Fruit fly (Drosophila melanogaster) whole organism, embryonic: ENCODE results near the gene MEP-1.

Experiments used
- BEAF-32 ChIP-seq: fragments of 200-800 bp; sonication (Bioruptor generic); optimal IDR thresholded peaks from 3 replicates; lab custom pipeline; 2017; ENCODE audit warnings: missing biosample characterization, missing genetic modification characterization, mild to moderate bottlenecking, moderate library complexity, missing genetic modification reagents
- CG10147 ChIP-seq: fragments of 200-800 bp; sonication (Bioruptor generic); optimal IDR thresholded peaks from 2 replicates; lab custom pipeline; 2019; ENCODE audit warnings: missing biosample characterization, mild to moderate bottlenecking, missing genetic modification characterization, moderate library complexity
- CG11398 ChIP-seq: fragments of 200-800 bp; sonication (Bioruptor generic); optimal IDR thresholded peaks from 2 replicates; lab custom pipeline; 2016; ENCODE audit warnings: missing biosample characterization, missing genetic modification characterization
- CG12071 ChIP-seq: fragments of 200-800 bp; sonication (Bioruptor generic); optimal IDR thresholded peaks from 3 replicates; lab custom pipeline; 2018; ENCODE audit warnings: missing biosample characterization, mild to moderate bottlenecking, missing genetic modification characterization
- CG13894 ChIP-seq: fragments of 200-800 bp; sonication (Bioruptor generic); optimal IDR thresholded peaks from 3 replicates; lab custom pipeline; 2018; ENCODE audit warnings: missing biosample characterization, mild to moderate bottlenecking, missing genetic modification characterization, moderate library complexity
- CG14014 ChIP-seq: fragments of 200-800 bp; sonication (Bioruptor generic); IDR thresholded peaks from 2 replicates; pipeline ENCODE4 v1.3.6; 2022; ENCODE audit warnings: missing biosample characterization, missing genetic modification characterization
- CG17186 ChIP-seq: fragments of 200-800 bp; sonication (Bioruptor generic); optimal IDR thresholded peaks from 3 replicates; lab custom pipeline; 2017; ENCODE audit warnings: missing biosample characterization, missing genetic modification reagents, missing genetic modification characterization
- CG18764 ChIP-seq: fragments of 200-800 bp; sonication (Bioruptor generic); optimal IDR thresholded peaks from 3 replicates; lab custom pipeline; 2016; ENCODE audit warnings: missing biosample characterization, missing genetic modification characterization
- CG2120 ChIP-seq: fragments of 200-800 bp; sonication (Bioruptor generic); optimal IDR thresholded peaks from 3 replicates; lab custom pipeline; 2016; ENCODE audit warnings: missing biosample characterization, missing genetic modification characterization
- CG3065 ChIP-seq: fragments of 200-800 bp; sonication (Bioruptor generic); optimal IDR thresholded peaks from 2 replicates; lab custom pipeline; 2016; ENCODE audit warnings: missing biosample characterization, missing genetic modification characterization
- CG4328 ChIP-seq: fragments of 200-800 bp; sonication (Bioruptor generic); optimal IDR thresholded peaks from 3 replicates; lab custom pipeline; 2017; ENCODE audit warnings: missing biosample characterization, missing genetic modification reagents, missing genetic modification characterization
- CG43689 ChIP-seq: fragments of 200-800 bp; sonication (Bioruptor generic); IDR thresholded peaks from 2 replicates; pipeline ENCODE4 v1.3.6; 2022; ENCODE audit warnings: missing biosample characterization, missing genetic modification characterization
- CG4424 ChIP-seq: fragments of 200-800 bp; sonication (Bioruptor generic); optimal IDR thresholded peaks from 3 replicates; lab custom pipeline; 2016; ENCODE audit warnings: missing biosample characterization, missing genetic modification characterization
- CG7987 ChIP-seq: fragments of 200-800 bp; sonication (Bioruptor generic); optimal IDR thresholded peaks from 2 replicates; lab custom pipeline; 2018; ENCODE audit warnings: missing biosample characterization, mild to moderate bottlenecking, missing genetic modification characterization, moderate library complexity
- CG8290 ChIP-seq, 3 experiments: fragments of 200-800 bp; sonication (Bioruptor generic); optimal IDR thresholded peaks; 2 replicates each; lab custom pipeline; 2016 to 2019; ENCODE audit warnings: missing biosample characterization in 3 of 3, missing genetic modification characterization in 3 of 3, mild to moderate bottlenecking in 2 of 3, moderate library complexity in 1 of 3
- CG9727 ChIP-seq: fragments of 200-800 bp; sonication (Bioruptor generic); optimal IDR thresholded peaks from 3 replicates; lab custom pipeline; 2017; ENCODE audit warnings: missing biosample characterization, mild to moderate bottlenecking, missing genetic modification characterization
- Dbx ChIP-seq: fragments of 200-800 bp; sonication (Bioruptor generic); IDR thresholded peaks from 3 replicates; pipeline ENCODE4 v1.3.6; 2022; ENCODE audit warnings: missing biosample characterization, missing genetic modification characterization
- Doc3 ChIP-seq: fragments of 200-800 bp; sonication (Bioruptor generic); IDR thresholded peaks from 3 replicates; pipeline ENCODE4 v1.3.6; 2022; ENCODE audit warnings: missing biosample characterization, missing genetic modification characterization; ENCODE audit not compliant: partially characterized antibody
- HHEX ChIP-seq: fragments of 200-800 bp; sonication (Bioruptor generic); optimal IDR thresholded peaks from 3 replicates; lab custom pipeline; 2017; ENCODE audit warnings: missing biosample characterization, mild to moderate bottlenecking, missing genetic modification characterization, missing genetic modification reagents
- HLH4C ChIP-seq: fragments of 200-800 bp; sonication (Bioruptor generic); IDR thresholded peaks from 3 replicates; pipeline ENCODE4 v1.3.6; 2022; ENCODE audit warnings: missing biosample characterization, missing genetic modification characterization; ENCODE audit not compliant: partially characterized antibody
- HLH54F ChIP-seq: fragments of 200-800 bp; sonication (Bioruptor generic); optimal IDR thresholded peaks from 3 replicates; lab custom pipeline; 2016; ENCODE audit warnings: missing biosample characterization, missing genetic modification characterization
- Lpt ChIP-seq: fragments of >200 bp; optimal IDR thresholded peaks from 2 replicates; lab custom pipeline; 2018; ENCODE audit warnings: missing biosample characterization, missing genetic modification characterization
- MESR4 ChIP-seq: fragments of 200-800 bp; sonication (Bioruptor generic); optimal IDR thresholded peaks from 2 replicates; lab custom pipeline; 2018; ENCODE audit warnings: missing biosample characterization, mild to moderate bottlenecking, missing genetic modification characterization, moderate library complexity
- MTF-1 ChIP-seq: fragments of 200-800 bp; sonication (Bioruptor generic); optimal IDR thresholded peaks from 2 replicates; lab custom pipeline; 2018; ENCODE audit warnings: missing biosample characterization, mild to moderate bottlenecking, missing genetic modification characterization, borderline replicate concordance
- Oaz ChIP-seq: fragments of 200-800 bp; sonication (Bioruptor generic); IDR thresholded peaks from 2 replicates; pipeline ENCODE4 v1.3.6; 2022; ENCODE audit warnings: missing biosample characterization, missing genetic modification characterization
- Pdp1 ChIP-seq, 2 experiments: fragments of 200-800 bp; sonication (Bioruptor generic); optimal IDR thresholded peaks; 3 replicates each; lab custom pipeline; 2016; ENCODE audit warnings: missing biosample characterization in 2 of 2, missing genetic modification characterization in 2 of 2, mild to moderate bottlenecking in 1 of 2, moderate library complexity in 1 of 2
- Rx ChIP-seq: fragments of 200-800 bp; sonication (Bioruptor generic); IDR thresholded peaks from 2 replicates; pipeline ENCODE4 v1.3.6; 2022; ENCODE audit warnings: missing biosample characterization, missing genetic modification characterization
- Vsx1 ChIP-seq: fragments of 200-800 bp; sonication (Bioruptor generic); optimal IDR thresholded peaks from 2 replicates; lab custom pipeline; 2017; ENCODE audit warnings: missing biosample characterization, mild to moderate bottlenecking, missing genetic modification characterization, missing genetic modification reagents
- abd-A ChIP-seq: fragments of 200-800 bp; sonication (Bioruptor generic); optimal IDR thresholded peaks from 3 replicates; lab custom pipeline; 2019; ENCODE audit warnings: missing biosample characterization, mild to moderate bottlenecking, missing genetic modification characterization, moderate library complexity
- bowl ChIP-seq: fragments of 200-800 bp; sonication (Bioruptor generic); IDR thresholded peaks from 2 replicates; pipeline ENCODE4 v1.3.6; 2022; ENCODE audit warnings: missing biosample characterization, missing genetic modification characterization
- chinmo ChIP-seq: fragments of 200-800 bp; sonication (Bioruptor generic); IDR thresholded peaks from 4 replicates; pipeline ENCODE4 v1.3.6; 2022; ENCODE audit warnings: missing biosample characterization, missing genetic modification characterization; ENCODE audit not compliant: partially characterized antibody
- croc ChIP-seq: fragments of 200-800 bp; sonication (Bioruptor generic); conservative IDR thresholded peaks from 3 replicates; pipeline ENCODE4 v1.3.6; 2022; ENCODE audit warnings: missing biosample characterization, missing genetic modification characterization
- da ChIP-seq: fragments of 200-800 bp; sonication (Bioruptor generic); optimal IDR thresholded peaks from 2 replicates; lab custom pipeline; 2016; ENCODE audit warnings: missing biosample characterization, missing genetic modification characterization
- eyg ChIP-seq: fragments of 200-800 bp; sonication (Bioruptor generic); optimal IDR thresholded peaks from 3 replicates; lab custom pipeline; 2016; ENCODE audit warnings: missing biosample characterization, missing genetic modification characterization
- kay ChIP-seq: fragments of 200-800 bp; sonication (Bioruptor generic); optimal IDR thresholded peaks from 2 replicates; lab custom pipeline; 2016; ENCODE audit warnings: missing biosample characterization, missing genetic modification characterization
- lov ChIP-seq, 2 experiments: fragments of 200-800 bp in 1 of 2; fragments of >200 bp in 1 of 2; sonication (Bioruptor generic) in 1 of 2; IDR thresholded peaks in 1 of 2; optimal IDR thresholded peaks in 1 of 2; 2 replicates in 1 of 2; 3 replicates in 1 of 2; pipeline versions ENCODE4 v1.3.6 to Lab custom; 2017 to 2022; ENCODE audit warnings: missing biosample characterization in 1 of 2, missing genetic modification characterization in 1 of 2
- nau ChIP-seq: fragments of 200-800 bp; sonication (Bioruptor generic); optimal IDR thresholded peaks from 3 replicates; lab custom pipeline; 2017; ENCODE audit warnings: missing biosample characterization, mild to moderate bottlenecking, missing genetic modification characterization, missing genetic modification reagents
- nom ChIP-seq: fragments of 200-800 bp; sonication (Bioruptor generic); optimal IDR thresholded peaks from 2 replicates; lab custom pipeline; 2017; ENCODE audit warnings: missing biosample characterization, missing genetic modification characterization, mild to moderate bottlenecking, moderate library complexity, missing genetic modification reagents
- onecut ChIP-seq: fragments of 200-800 bp; sonication (Bioruptor generic); IDR thresholded peaks from 2 replicates; pipeline ENCODE4 v1.3.6; 2022; ENCODE audit warnings: missing biosample characterization, missing genetic modification characterization
- sima ChIP-seq: fragments of 200-800 bp; sonication (Bioruptor generic); optimal IDR thresholded peaks from 2 replicates; lab custom pipeline; 2016; ENCODE audit warnings: missing biosample characterization, missing genetic modification characterization
- sqz ChIP-seq: fragments of 200-800 bp; sonication (Bioruptor generic); optimal IDR thresholded peaks from 3 replicates; lab custom pipeline; 2018; ENCODE audit warnings: missing biosample characterization, mild to moderate bottlenecking, missing genetic modification characterization
- ssp ChIP-seq: fragments of 200-800 bp; sonication (Bioruptor generic); IDR thresholded peaks from 2 replicates; pipeline ENCODE4 v1.3.6; 2022; ENCODE audit warnings: missing biosample characterization, missing genetic modification characterization
- tup ChIP-seq: fragments of 200-800 bp; sonication (Bioruptor generic); optimal IDR thresholded peaks from 2 replicates; lab custom pipeline; 2016; ENCODE audit warnings: missing biosample characterization, mild to moderate bottlenecking, missing genetic modification characterization, moderate library complexity
- vfl ChIP-seq: fragments of 200-800 bp; sonication (Bioruptor generic); optimal IDR thresholded peaks from 2 replicates; lab custom pipeline; 2016; ENCODE audit warnings: missing biosample characterization, missing genetic modification characterization
- vvl ChIP-seq: fragments of 200-800 bp; sonication (Bioruptor generic); IDR thresholded peaks from 2 replicates; pipeline ENCODE4 v1.3.6; 2022; ENCODE audit warnings: missing biosample characterization, missing genetic modification characterization
- wdn ChIP-seq: fragments of 200-800 bp; sonication (Bioruptor generic); IDR thresholded peaks from 2 replicates; pipeline ENCODE4 v1.3.6; 2022; ENCODE audit warnings: missing biosample characterization, missing genetic modification characterization
- zf30C ChIP-seq: fragments of 200-800 bp; sonication (Bioruptor generic); optimal IDR thresholded peaks from 3 replicates; lab custom pipeline; 2018; ENCODE audit warnings: missing biosample characterization, mild to moderate bottlenecking, missing genetic modification characterization

Gene MEP-1

dm6 chr3L:2582753-2583536 lies 48.6 kb upstream of the MEP-1 start (continued):
- TF ChIP-seq HHEX (GFP tag; lab: Kevin White, UChicago) (peak; percentile 83), Dbx (GFP tag; lab: Robert Waterston, UW) (no peak), CG4328 (peak; percentile 24), Doc3 (0 out of 3 replicates have a peak, but pooled peaks have one; percentile 24), CG13894 (tag; lab: Kevin White, UChicago) (no peak), HLH4C (GFP tag; lab: Robert Waterston, UW) (0 out of 3 replicates have a peak, but pooled peaks have one; percentile 10), CG18764 (GFP tag; lab: Kevin White, UChicago) (peak; percentile 78), vvl (GFP tag; lab: Robert Waterston, UW) (peak; percentile 96), Vsx1 (GFP tag; lab: Kevin White, UChicago) (peak; percentile 28), Oaz (GFP tag; lab: Robert Waterston, UW) (peak; percentile 58), eyg (GFP tag; lab: Kevin White, UChicago) (peak; percentile 69), tup (peak; percentile 51), CG14014 (peak; percentile 71; the same call in 1 of the 2 replicates), bowl (GFP tag; lab: Robert Waterston, UW) (no peak), da (GFP tag; lab: Kevin White, UChicago) (no peak), zf30C (GFP tag; lab: Kevin White, UChicago) (peak; percentile 74), HLH54F (GFP tag; lab: Kevin White, UChicago) (peak; percentile 34), CG12071 (GFP tag; lab: Kevin White, UChicago) (peak; percentile 77), abd-A (no peak), Pdp1 (GFP tag; optimal IDR thresholded peaks at IDR 0.05; lab: Kevin White, UChicago) (peak; percentile 72 to 74), Rx (GFP tag; lab: Robert Waterston, UW) (peak; percentile 87), CG3065 (peak; percentile 58), kay (peak; percentile 39), MESR4 (GFP tag; lab: Kevin White, UChicago) (peak; percentile 14), wdn (GFP tag; lab: Robert Waterston, UW) (no peak), BEAF-32 (no peak), CG43689 (GFP tag; lab: Robert Waterston, UW) (peak; percentile 66), lov (optimal IDR thresholded peaks at IDR 0.05; lab: Kevin White, UChicago) (no peak), lov (GFP tag; IDR thresholded peaks at IDR 0.05; lab: Robert Waterston, UW) (peak; percentile 76; the same call in 1 of the 3 replicates), CG10147 (GFP tag; lab: Kevin White, UChicago) (peak; percentile 24), MTF-1 (GFP tag; lab: Kevin White, UChicago) (peak; percentile 52), sima (peak; percentile 53), CG7987 (peak; percentile 56), CG11398 (peak; percentile 66), CG4424 (GFP tag; lab: Kevin White, UChicago) (peak; percentile 85), ssp (GFP tag; lab: Robert Waterston, UW) (peak; percentile 64; the same call in 1 of the 2 replicates), Lpt (GFP tag; lab: Kevin White, UChicago) (no peak), vfl (GFP tag; lab: Kevin White, UChicago) (no peak), CG2120 (GFP tag; lab: Kevin White, UChicago) (peak; percentile 8), chinmo (GFP tag; lab: Robert Waterston, UW) (no peak), CG8290 (GFP tag; optimal IDR thresholded peaks at IDR 0.05; lab: Kevin White, UChicago) (peak; percentile 64), CG8290 (tag; optimal IDR thresholded peaks at IDR 0.05; lab: Kevin White, UChicago) (peak in 1 of 2 experiments; percentile 35), nom (GFP tag; lab: Kevin White, UChicago) (no peak), nau (peak; percentile 80), sqz (GFP tag; lab: Kevin White, UChicago) (peak; percentile 74), onecut (GFP tag; lab: Robert Waterston, UW) (peak; percentile 73), CG17186 (GFP tag; lab: Kevin White, UChicago) (peak; percentile 60), CG9727 (GFP tag; lab: Kevin White, UChicago) (peak; percentile 67), croc (GFP tag; lab: Robert Waterston, UW) (peak; percentile 76)
